Fruit fly (Drosophila melanogaster) whole organism, embryonic: ENCODE results near the gene CG44006.

ENCODE experiments used
- Atf6 ChIP-seq: fragments of 200-800 bp; sonication (Bioruptor generic); IDR thresholded peaks from 2 replicates; pipeline ENCODE4 v1.3.6; 2022; ENCODE audit warnings: missing biosample characterization, missing genetic modification characterization
- CG14667 ChIP-seq: fragments of 200-800 bp; sonication (Bioruptor generic); IDR thresholded peaks from 2 replicates; pipeline ENCODE4 v1.3.6; 2022; ENCODE audit warnings: missing biosample characterization, missing genetic modification characterization
- CG15011 ChIP-seq: fragments of 200-800 bp; sonication (Bioruptor generic); optimal IDR thresholded peaks from 3 replicates; lab custom pipeline; 2018; ENCODE audit warnings: missing biosample characterization, mild to moderate bottlenecking, missing genetic modification characterization
- CG15479 ChIP-seq: fragments of 200-800 bp; sonication (Bioruptor generic); optimal IDR thresholded peaks from 3 replicates; lab custom pipeline; 2019; ENCODE audit warnings: missing biosample characterization, mild to moderate bottlenecking, missing genetic modification characterization, moderate library complexity
- CG16863 ChIP-seq: fragments of 200-800 bp; sonication (Bioruptor generic); optimal IDR thresholded peaks from 3 replicates; lab custom pipeline; 2016; ENCODE audit warnings: missing biosample characterization, missing genetic modification characterization
- CG18011 ChIP-seq: fragments of 200-800 bp; sonication (Bioruptor generic); optimal IDR thresholded peaks from 2 replicates; lab custom pipeline; 2017; ENCODE audit warnings: missing biosample characterization, missing genetic modification characterization, mild to moderate bottlenecking, moderate library complexity, missing genotype
- CG18476 ChIP-seq: fragments of 200-800 bp; sonication (Bioruptor generic); optimal IDR thresholded peaks from 2 replicates; lab custom pipeline; 2016; ENCODE audit warnings: missing biosample characterization, mild to moderate bottlenecking, missing genetic modification characterization
- CG18619 ChIP-seq: fragments of 200-800 bp; sonication (Bioruptor generic); optimal IDR thresholded peaks from 3 replicates; lab custom pipeline; 2017; ENCODE audit warnings: missing biosample characterization, mild to moderate bottlenecking, missing genetic modification characterization
- CG3407 ChIP-seq: fragments of 200-800 bp; sonication (Bioruptor generic); optimal IDR thresholded peaks from 2 replicates; lab custom pipeline; 2018; ENCODE audit warnings: missing biosample characterization, mild to moderate bottlenecking, missing genetic modification characterization
- CG43689 ChIP-seq: fragments of 200-800 bp; sonication (Bioruptor generic); IDR thresholded peaks from 2 replicates; pipeline ENCODE4 v1.3.6; 2022; ENCODE audit warnings: missing biosample characterization, missing genetic modification characterization
- CG4854 ChIP-seq: fragments of 200-800 bp; sonication (Bioruptor generic); optimal IDR thresholded peaks from 2 replicates; lab custom pipeline; 2016; ENCODE audit warnings: missing biosample characterization, missing genetic modification characterization, inconsistent platforms
- CG5180 ChIP-seq: fragments of 200-800 bp; sonication (Bioruptor generic); optimal IDR thresholded peaks from 3 replicates; lab custom pipeline; 2017; ENCODE audit warnings: missing biosample characterization, missing genetic modification characterization, mild to moderate bottlenecking, moderate library complexity, missing genetic modification reagents
- CG6813 ChIP-seq: fragments of 200-800 bp; sonication (Bioruptor generic); optimal IDR thresholded peaks from 2 replicates; lab custom pipeline; 2017; ENCODE audit warnings: missing biosample characterization, missing genetic modification characterization, mild to moderate bottlenecking, moderate library complexity, missing genetic modification reagents
- CG7839 ChIP-seq: fragments of 200-800 bp; sonication (Bioruptor generic); optimal IDR thresholded peaks from 3 replicates; lab custom pipeline; 2018; ENCODE audit warnings: missing biosample characterization, mild to moderate bottlenecking, missing genetic modification characterization, moderate library complexity
- CG7987 ChIP-seq: fragments of 200-800 bp; sonication (Bioruptor generic); optimal IDR thresholded peaks from 2 replicates; lab custom pipeline; 2018; ENCODE audit warnings: missing biosample characterization, mild to moderate bottlenecking, missing genetic modification characterization, moderate library complexity
- CG8478 ChIP-seq: fragments of >200 bp; optimal IDR thresholded peaks from 2 replicates; lab custom pipeline; 2018
- CG9817 ChIP-seq: fragments of 200-800 bp; sonication (Bioruptor generic); optimal IDR thresholded peaks from 2 replicates; lab custom pipeline; 2018; ENCODE audit warnings: missing biosample characterization, mild to moderate bottlenecking, missing genetic modification characterization, moderate library complexity
- E2f1 ChIP-seq: fragments of 200-800 bp; sonication (Bioruptor generic); IDR thresholded peaks from 2 replicates; pipeline ENCODE4 v1.3.6; 2022; ENCODE audit warnings: missing biosample characterization, missing genetic modification characterization
- Elba2 ChIP-seq: fragments of 200-800 bp; sonication (Bioruptor generic); optimal IDR thresholded peaks from 3 replicates; lab custom pipeline; 2016; ENCODE audit warnings: missing biosample characterization, missing genetic modification characterization
- Gsc ChIP-seq: fragments of 200-800 bp; sonication (Bioruptor generic); IDR thresholded peaks from 2 replicates; pipeline ENCODE4 v1.3.6; 2022; ENCODE audit warnings: missing biosample characterization, missing genetic modification characterization
- Gug ChIP-seq: fragments of 200-800 bp; sonication (Bioruptor generic); IDR thresholded peaks from 4 replicates; pipeline ENCODE4 v1.3.6; 2022; ENCODE audit warnings: missing biosample characterization, missing genetic modification characterization
- Hr51 ChIP-seq, 2 experiments: fragments of 200-800 bp; sonication (Bioruptor generic); optimal IDR thresholded peaks; 2 replicates in 1 of 2; 3 replicates in 1 of 2; lab custom pipeline; 2016 to 2018; ENCODE audit warnings: missing biosample characterization in 2 of 2, missing genetic modification characterization in 2 of 2, mild to moderate bottlenecking in 1 of 2, moderate library complexity in 1 of 2
- Hsf ChIP-seq: fragments of 200-800 bp; sonication (Bioruptor generic); optimal IDR thresholded peaks from 3 replicates; lab custom pipeline; 2016; ENCODE audit warnings: missing biosample characterization, missing genetic modification characterization
- Lhr ChIP-seq: fragments of 200-800 bp; sonication (Bioruptor generic); optimal IDR thresholded peaks from 3 replicates; lab custom pipeline; 2017; ENCODE audit warnings: mild to moderate bottlenecking, missing biosample characterization, missing genetic modification reagents, missing genetic modification characterization
- MESR4 ChIP-seq: fragments of 200-800 bp; sonication (Bioruptor generic); optimal IDR thresholded peaks from 2 replicates; lab custom pipeline; 2018; ENCODE audit warnings: missing biosample characterization, mild to moderate bottlenecking, missing genetic modification characterization, moderate library complexity
- Ptx1 ChIP-seq: fragments of 200-800 bp; sonication (Bioruptor generic); IDR thresholded peaks from 2 replicates; pipeline ENCODE4 v1.3.6; 2022; ENCODE audit warnings: missing biosample characterization, missing genetic modification characterization
- Spps ChIP-seq: fragments of 200-800 bp; sonication (Bioruptor generic); optimal IDR thresholded peaks from 2 replicates; lab custom pipeline; 2018; ENCODE audit warnings: missing biosample characterization, mild to moderate bottlenecking, missing genetic modification characterization
- ase ChIP-seq: fragments of 200-800 bp; sonication (Bioruptor generic); IDR thresholded peaks from 3 replicates; pipeline ENCODE4 v1.3.6; 2022; ENCODE audit warnings: missing biosample characterization, missing genetic modification characterization
- bigmax ChIP-seq: fragments of 200-800 bp; sonication (Bioruptor generic); optimal IDR thresholded peaks from 2 replicates; lab custom pipeline; 2018; ENCODE audit warnings: missing biosample characterization, mild to moderate bottlenecking, missing genetic modification characterization
- br ChIP-seq: fragments of >200 bp; optimal IDR thresholded peaks from 2 replicates; lab custom pipeline; 2017
- caup ChIP-seq: fragments of 200-800 bp; sonication (Bioruptor generic); optimal IDR thresholded peaks from 3 replicates; lab custom pipeline; 2017; ENCODE audit warnings: missing biosample characterization, mild to moderate bottlenecking, missing genetic modification characterization, moderate library complexity; ENCODE audit not compliant: severe bottlenecking
- chinmo ChIP-seq: fragments of 200-800 bp; sonication (Bioruptor generic); IDR thresholded peaks from 4 replicates; pipeline ENCODE4 v1.3.6; 2022; ENCODE audit warnings: missing biosample characterization, missing genetic modification characterization; ENCODE audit not compliant: partially characterized antibody
- crp ChIP-seq, 2 experiments: fragments of 200-800 bp; sonication (Bioruptor generic); optimal IDR thresholded peaks; 2 replicates in 1 of 2; 3 replicates in 1 of 2; lab custom pipeline; 2017; ENCODE audit warnings: missing biosample characterization in 2 of 2, missing genetic modification characterization in 2 of 2, mild to moderate bottlenecking in 1 of 2, moderate library complexity in 1 of 2
- cwo ChIP-seq: fragments of 200-800 bp; sonication (Bioruptor generic); optimal IDR thresholded peaks from 3 replicates; lab custom pipeline; 2017; ENCODE audit warnings: missing biosample characterization, missing genetic modification characterization, mild to moderate bottlenecking, moderate library complexity, missing genetic modification reagents
- da ChIP-seq: fragments of 200-800 bp; sonication (Bioruptor generic); optimal IDR thresholded peaks from 2 replicates; lab custom pipeline; 2016; ENCODE audit warnings: missing biosample characterization, missing genetic modification characterization
- fd64A ChIP-seq: fragments of 200-800 bp; sonication (Bioruptor generic); optimal IDR thresholded peaks from 3 replicates; lab custom pipeline; 2018; ENCODE audit warnings: missing biosample characterization, mild to moderate bottlenecking, missing genetic modification characterization
- grau ChIP-seq: fragments of 200-800 bp; optimal IDR thresholded peaks from 3 replicates; lab custom pipeline; 2019; ENCODE audit warnings: missing biosample characterization, mild to moderate bottlenecking, missing genetic modification characterization, moderate library complexity
- lab ChIP-seq: fragments of 200-800 bp; sonication (Bioruptor generic); optimal IDR thresholded peaks from 3 replicates; lab custom pipeline; 2017; ENCODE audit warnings: missing biosample characterization, missing genetic modification characterization, mild to moderate bottlenecking, moderate library complexity, missing genetic modification reagents
- lov ChIP-seq, 2 experiments: fragments of 200-800 bp in 1 of 2; fragments of >200 bp in 1 of 2; sonication (Bioruptor generic) in 1 of 2; IDR thresholded peaks in 1 of 2; optimal IDR thresholded peaks in 1 of 2; 2 replicates in 1 of 2; 3 replicates in 1 of 2; pipeline versions ENCODE4 v1.3.6 to Lab custom; 2017 to 2022; ENCODE audit warnings: missing biosample characterization in 1 of 2, missing genetic modification characterization in 1 of 2
- pan ChIP-seq, 4 experiments: fragments of >200 bp in 3 of 4; fragments of 200-800 bp in 1 of 4; sonication (Bioruptor generic) in 1 of 4; optimal IDR thresholded peaks in 3 of 4; IDR thresholded peaks in 1 of 4; 2 replicates each; pipeline versions ENCODE4 v1.3.6 to Lab custom; 2017 to 2022; ENCODE audit warnings: missing biosample characterization in 2 of 4, missing genetic modification characterization in 2 of 4, mixed read lengths in 1 of 4
- pfk ChIP-seq: fragments of 200-800 bp; sonication (Bioruptor generic); optimal IDR thresholded peaks from 2 replicates; lab custom pipeline; 2018; ENCODE audit warnings: missing biosample characterization, mild to moderate bottlenecking, missing genetic modification characterization, moderate library complexity
- scrt ChIP-seq: fragments of 200-800 bp; sonication (Bioruptor generic); optimal IDR thresholded peaks from 2 replicates; lab custom pipeline; 2018; ENCODE audit warnings: missing biosample characterization, mild to moderate bottlenecking, missing genetic modification characterization, moderate library complexity
- sd ChIP-seq: fragments of 200-800 bp; sonication (Bioruptor generic); optimal IDR thresholded peaks from 3 replicates; lab custom pipeline; 2018; ENCODE audit warnings: missing biosample characterization, mild to moderate bottlenecking, missing genetic modification characterization, moderate library complexity
- sim ChIP-seq: fragments of 200-800 bp; sonication (Bioruptor generic); IDR thresholded peaks from 2 replicates; pipeline ENCODE4 v1.3.6; 2022; ENCODE audit warnings: missing biosample characterization, missing genetic modification characterization
- slou ChIP-seq: fragments of 200-800 bp; sonication (Bioruptor generic); optimal IDR thresholded peaks from 3 replicates; lab custom pipeline; 2016; ENCODE audit warnings: missing biosample characterization, missing genetic modification characterization
- sob ChIP-seq: fragments of 200-800 bp; sonication (Bioruptor generic); IDR thresholded peaks from 2 replicates; pipeline ENCODE4 v1.3.6; 2022; ENCODE audit warnings: missing biosample characterization, missing genetic modification characterization
- tgo ChIP-seq: fragments of 200-800 bp; sonication (Bioruptor generic); IDR thresholded peaks from 3 replicates; pipeline ENCODE4 v1.3.6; 2022; ENCODE audit warnings: missing biosample characterization, missing genetic modification characterization
- usp ChIP-seq: fragments of >200 bp; optimal IDR thresholded peaks from 2 replicates; lab custom pipeline; 2017; ENCODE audit warnings: missing biosample characterization, missing genetic modification characterization
- yki ChIP-seq: fragments of >200 bp; optimal IDR thresholded peaks from 3 replicates; lab custom pipeline; 2018
- zen2 ChIP-seq: fragments of 200-800 bp; sonication (Bioruptor generic); IDR thresholded peaks from 3 replicates; pipeline ENCODE4 v1.3.6; 2022; ENCODE audit warnings: missing biosample characterization, missing genetic modification characterization; ENCODE audit not compliant: partially characterized antibody

The CG44006 gene

DNA sequence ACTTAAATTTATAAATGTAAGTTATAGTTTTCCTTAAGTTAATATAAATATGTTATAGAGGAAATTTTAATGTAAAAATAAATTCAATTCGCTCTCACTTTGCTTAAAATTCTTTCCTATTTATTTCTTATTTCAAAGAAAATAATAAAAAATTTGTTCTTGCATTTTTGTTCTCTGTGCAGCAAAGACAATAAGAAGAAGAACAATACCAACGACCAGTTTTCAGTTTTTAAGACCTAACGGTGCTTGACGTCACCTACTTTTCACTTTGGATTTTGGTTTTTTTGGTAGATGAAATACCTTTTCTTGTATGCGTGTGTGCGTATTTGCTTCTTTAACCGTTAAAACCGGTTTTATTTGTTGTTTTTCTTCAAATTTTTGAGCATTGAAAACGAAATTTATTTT, 32.2 kb upstream of the CG44006 start (continued):
- TF ChIP-seq caup (GFP tag; lab: Kevin White, UChicago): no peak
- no peak for TF ChIP-seq pan (optimal IDR thresholded peaks at IDR 0.05; lab: Kevin White, UChicago)
- TF ChIP-seq pan (GFP tag; optimal IDR thresholded peaks at IDR 0.05 in 1 of 2, IDR thresholded peaks at IDR 0.05 in 1 of 2): no peak
- no peak for TF ChIP-seq Gsc
- no peak for TF ChIP-seq usp (GFP tag; lab: Kevin White, UChicago)
- no peak for TF ChIP-seq CG15479 (GFP tag; lab: Kevin White, UChicago)
- TF ChIP-seq CG3407 (GFP tag; lab: Kevin White, UChicago): no peak
- TF ChIP-seq crp (GFP tag; optimal IDR thresholded peaks at IDR 0.05; lab: Kevin White, UChicago): no peak
- no peak for TF ChIP-seq slou (GFP tag; lab: Kevin White, UChicago)
- no peak for TF ChIP-seq sd (tag; lab: Kevin White, UChicago)
- TF ChIP-seq E2f1 (GFP tag; lab: Robert Waterston, UW): no peak
- no peak for TF ChIP-seq tgo (GFP tag; lab: Robert Waterston, UW)
- peak; percentile 41 for TF ChIP-seq Spps (tag; lab: Kevin White, UChicago)
- no peak for TF ChIP-seq CG5180 (GFP tag; lab: Kevin White, UChicago)
- no peak for TF ChIP-seq Hsf (GFP tag; lab: Kevin White, UChicago)
- TF ChIP-seq da (GFP tag; lab: Kevin White, UChicago): no peak
- TF ChIP-seq pfk (GFP tag; lab: Kevin White, UChicago): no peak
- TF ChIP-seq CG7839 (tag; lab: Kevin White, UChicago): peak; percentile 61
- no peak for TF ChIP-seq CG14667 (GFP tag; lab: Robert Waterston, UW)
- TF ChIP-seq MESR4 (GFP tag; lab: Kevin White, UChicago): no peak
- TF ChIP-seq Elba2 (GFP tag; lab: Kevin White, UChicago): no peak
- TF ChIP-seq Gug: no peak
- no peak for TF ChIP-seq sob (GFP tag; lab: Robert Waterston, UW)
- no peak for TF ChIP-seq lab (GFP tag; lab: Kevin White, UChicago)
- no peak for TF ChIP-seq yki (lab: Kevin White, UChicago)
- no peak for TF ChIP-seq CG15011 (GFP tag; lab: Kevin White, UChicago)
- no peak for TF ChIP-seq CG7987 (GFP tag; lab: Kevin White, UChicago)
- no peak for TF ChIP-seq CG4854 (GFP tag; lab: Kevin White, UChicago)
- no peak for TF ChIP-seq fd64A (GFP tag; lab: Kevin White, UChicago)
- TF ChIP-seq CG18011 (GFP tag; lab: Kevin White, UChicago): no peak
- no peak for TF ChIP-seq CG6813 (GFP tag; lab: Kevin White, UChicago)
- TF ChIP-seq br (lab: Kevin White, UChicago): no peak
- TF ChIP-seq cwo (GFP tag; lab: Kevin White, UChicago): no peak
- TF ChIP-seq lov (optimal IDR thresholded peaks at IDR 0.05; lab: Kevin White, UChicago): no peak
- TF ChIP-seq lov (GFP tag; IDR thresholded peaks at IDR 0.05; lab: Robert Waterston, UW): no peak
- TF ChIP-seq Ptx1 (GFP tag; lab: Robert Waterston, UW): no peak
- peak in 1 of 2 experiments; percentile 27 for TF ChIP-seq Hr51 (GFP tag; optimal IDR thresholded peaks at IDR 0.05; lab: Kevin White, UChicago)
- TF ChIP-seq bigmax (GFP tag; lab: Kevin White, UChicago): no peak
- no peak for TF ChIP-seq zen2 (GFP tag; lab: Robert Waterston, UW)
- no peak for TF ChIP-seq CG8478
- TF ChIP-seq CG18476 (GFP tag; lab: Kevin White, UChicago): no peak
- TF ChIP-seq CG16863 (GFP tag; lab: Kevin White, UChicago): no peak
- TF ChIP-seq ase (GFP tag; lab: Robert Waterston, UW): no peak
- no peak for TF ChIP-seq scrt (GFP tag; lab: Kevin White, UChicago)
- TF ChIP-seq Atf6: no peak
- TF ChIP-seq grau (tag; lab: Kevin White, UChicago): peak; percentile 49
- no peak for TF ChIP-seq CG43689
- TF ChIP-seq CG18619 (GFP tag; lab: Kevin White, UChicago): no peak
- 0 out of 2 replicates have a peak, but pooled peaks have one; percentile 14 for TF ChIP-seq sim (GFP tag; lab: Robert Waterston, UW)
- no peak for TF ChIP-seq CG9817
- TF ChIP-seq chinmo (GFP tag; lab: Robert Waterston, UW): no peak
- TF ChIP-seq Lhr (GFP tag; lab: Kevin White, UChicago): no peak
